Worm (Caenorhabditis elegans) whole organism, L2 larva: ENCODE measurements around the gene C45H4.13.

ENCODE experiments used
- C34F6.9 ChIP-seq: fragments of 150-350 bp; optimal IDR thresholded peaks from 2 replicates; lab custom pipeline; 2014; ENCODE audit warnings: missing biosample characterization, missing genetic modification characterization
- F13H6.1 ChIP-seq: sonication (generic microtip); optimal IDR thresholded peaks from 2 replicates; lab custom pipeline; 2016; ENCODE audit warnings: missing genetic modification characterization, missing compliant biosample characterization
- R02D3.7 ChIP-seq: fragments of 150-350 bp; optimal IDR thresholded peaks from 2 replicates; lab custom pipeline; 2014; ENCODE audit warnings: missing biosample characterization, missing genetic modification characterization
- Y55F3AM.14 ChIP-seq: fragments of 200-800 bp; sonication (Bioruptor generic); optimal IDR thresholded peaks from 2 replicates; lab custom pipeline; 2018; ENCODE audit warnings: mild to moderate bottlenecking, missing genetic modification characterization, missing compliant biosample characterization
- ZK546.5 ChIP-seq: sonication (generic microtip); optimal IDR thresholded peaks from 2 replicates; lab custom pipeline; 2017; ENCODE audit warnings: missing biosample characterization, missing genetic modification characterization
- alr-1 ChIP-seq: fragments of 150-350 bp; optimal IDR thresholded peaks from 2 replicates; lab custom pipeline; 2014; ENCODE audit warnings: missing biosample characterization, missing genetic modification characterization
- aly-2 ChIP-seq: fragments of 150-350 bp; optimal IDR thresholded peaks from 2 replicates; lab custom pipeline; 2014; ENCODE audit warnings: missing biosample characterization, missing genetic modification characterization
- blmp-1 ChIP-seq: sonication (generic microtip); optimal IDR thresholded peaks from 2 replicates; lab custom pipeline; 2017; ENCODE audit warnings: missing genetic modification characterization, mild to moderate bottlenecking, missing compliant biosample characterization, antibody characterized with exemption, moderate library complexity; ENCODE audit not compliant: insufficient read depth
- ceh-16 ChIP-seq: fragments of 150-350 bp; optimal IDR thresholded peaks from 2 replicates; lab custom pipeline; 2014; ENCODE audit warnings: missing biosample characterization, missing genetic modification characterization
- ceh-82 ChIP-seq: fragments of 150-350 bp; optimal IDR thresholded peaks from 2 replicates; lab custom pipeline; 2014; ENCODE audit warnings: missing biosample characterization, missing genetic modification characterization
- crh-2 ChIP-seq: sonication (generic microtip); optimal IDR thresholded peaks from 2 replicates; lab custom pipeline; 2017; ENCODE audit warnings: missing biosample characterization, missing genetic modification characterization
- egl-27 ChIP-seq: sonication (generic microtip); optimal IDR thresholded peaks from 3 replicates; lab custom pipeline; 2017; ENCODE audit warnings: missing biosample characterization, missing genetic modification reagents, missing genetic modification characterization
- elt-1 ChIP-seq: fragments of 150-350 bp; optimal IDR thresholded peaks from 2 replicates; lab custom pipeline; 2014; ENCODE audit warnings: missing biosample characterization, missing genetic modification characterization
- elt-3 ChIP-seq: sonication (generic microtip); optimal IDR thresholded peaks from 2 replicates; lab custom pipeline; 2017; ENCODE audit warnings: missing biosample characterization, missing genetic modification characterization
- fos-1 ChIP-seq: fragments of 150-350 bp; optimal IDR thresholded peaks from 2 replicates; lab custom pipeline; 2014; ENCODE audit warnings: missing biosample characterization, missing genetic modification characterization
- gmeb-1 ChIP-seq: fragments of 150-350 bp; optimal IDR thresholded peaks from 2 replicates; lab custom pipeline; 2014; ENCODE audit warnings: missing biosample characterization, missing genetic modification characterization
- lin-11 ChIP-seq: fragments of 150-350 bp; sonication (generic microtip); optimal IDR thresholded peaks from 2 replicates; lab custom pipeline; 2014; ENCODE audit warnings: missing biosample characterization, missing genetic modification characterization, inconsistent platforms, mixed read lengths
- lin-13 ChIP-seq: fragments of 150-350 bp; optimal IDR thresholded peaks from 2 replicates; lab custom pipeline; 2014; ENCODE audit warnings: missing biosample characterization, missing genetic modification reagents, missing genetic modification characterization
- lin-39 ChIP-seq: fragments of 150-350 bp; optimal IDR thresholded peaks from 2 replicates; lab custom pipeline; 2014; ENCODE audit warnings: missing biosample characterization, missing genetic modification reagents, missing genetic modification characterization
- lsy-2 ChIP-seq, 2 experiments: fragments of 150-350 bp in 1 of 2; sonication (generic microtip) in 1 of 2; optimal IDR thresholded peaks; 2 replicates each; lab custom pipeline; 2014 to 2017; ENCODE audit warnings: missing biosample characterization in 2 of 2, missing genetic modification characterization in 2 of 2
- mab-5 ChIP-seq: fragments of 150-350 bp; optimal IDR thresholded peaks from 2 replicates; lab custom pipeline; 2014; ENCODE audit warnings: missing biosample characterization, missing genetic modification characterization
- mbf-1 ChIP-seq: sonication (generic microtip); optimal IDR thresholded peaks from 2 replicates; lab custom pipeline; 2017; ENCODE audit warnings: missing biosample characterization, missing genetic modification characterization
- mdl-1 ChIP-seq, 2 experiments: fragments of 150-350 bp in 1 of 2; sonication (generic microtip) in 1 of 2; optimal IDR thresholded peaks; 2 replicates each; lab custom pipeline; 2017; ENCODE audit warnings: missing biosample characterization in 2 of 2, missing genetic modification characterization in 2 of 2
- nhr-10 ChIP-seq: sonication (generic microtip); optimal IDR thresholded peaks from 2 replicates; lab custom pipeline; 2017; ENCODE audit warnings: missing biosample characterization, missing genetic modification characterization
- nhr-11 ChIP-seq: fragments of 150-350 bp; optimal IDR thresholded peaks from 2 replicates; lab custom pipeline; 2014; ENCODE audit warnings: missing biosample characterization, missing genetic modification characterization
- nhr-12 ChIP-seq: fragments of 150-350 bp; optimal IDR thresholded peaks from 2 replicates; lab custom pipeline; 2014; ENCODE audit warnings: missing biosample characterization, missing genetic modification characterization
- nhr-21 ChIP-seq: fragments of 150-350 bp; optimal IDR thresholded peaks from 2 replicates; lab custom pipeline; 2014; ENCODE audit warnings: missing biosample characterization, missing genetic modification characterization
- nhr-23 ChIP-seq: fragments of 150-350 bp; optimal IDR thresholded peaks from 2 replicates; lab custom pipeline; 2014; ENCODE audit warnings: missing biosample characterization, missing genetic modification reagents, missing genetic modification characterization
- nhr-237 ChIP-seq: fragments of 150-350 bp; optimal IDR thresholded peaks from 2 replicates; lab custom pipeline; 2014; ENCODE audit warnings: missing biosample characterization, missing genetic modification characterization
- nhr-25 ChIP-seq: fragments of 150-350 bp; sonication (generic microtip); optimal IDR thresholded peaks from 3 replicates; lab custom pipeline; 2014; ENCODE audit warnings: missing biosample characterization, missing genetic modification characterization
- nhr-6 ChIP-seq: fragments of 150-350 bp; optimal IDR thresholded peaks from 2 replicates; lab custom pipeline; 2014; ENCODE audit warnings: missing biosample characterization, missing genetic modification characterization
- nhr-77 ChIP-seq: fragments of 150-350 bp; optimal IDR thresholded peaks from 2 replicates; lab custom pipeline; 2014; ENCODE audit warnings: missing biosample characterization, missing genetic modification characterization
- peb-1 ChIP-seq: fragments of 150-350 bp; optimal IDR thresholded peaks from 2 replicates; lab custom pipeline; 2014; ENCODE audit warnings: missing biosample characterization, missing genetic modification characterization
- sem-4 ChIP-seq: fragments of 150-350 bp; optimal IDR thresholded peaks from 2 replicates; lab custom pipeline; 2014; ENCODE audit warnings: missing biosample characterization, missing genetic modification reagents, missing genetic modification characterization
- sma-3 ChIP-seq: sonication (generic microtip); optimal IDR thresholded peaks from 2 replicates; lab custom pipeline; 2016; ENCODE audit warnings: missing genetic modification reagents, missing genetic modification characterization, missing compliant biosample characterization
- sma-9 ChIP-seq, 2 experiments: fragments of 150-350 bp in 1 of 2; sonication (generic microtip) in 1 of 2; optimal IDR thresholded peaks; 2 replicates each; lab custom pipeline; 2014 to 2016; ENCODE audit warnings: missing genetic modification characterization in 2 of 2, mild to moderate bottlenecking in 1 of 2, missing biosample characterization in 1 of 2, missing compliant biosample characterization in 1 of 2, missing genetic modification reagents in 1 of 2, moderate library complexity in 1 of 2
- snpc-4 ChIP-seq: fragments of 150-350 bp; optimal IDR thresholded peaks from 2 replicates; lab custom pipeline; 2014; ENCODE audit warnings: missing biosample characterization, missing genetic modification characterization
- unc-39 ChIP-seq: fragments of 150-350 bp; optimal IDR thresholded peaks from 2 replicates; lab custom pipeline; 2014; ENCODE audit warnings: missing biosample characterization, missing genetic modification characterization
- unc-55 ChIP-seq: fragments of 150-350 bp; sonication (generic microtip); optimal IDR thresholded peaks from 3 replicates; lab custom pipeline; 2014; ENCODE audit warnings: missing biosample characterization, missing genetic modification reagents, missing genetic modification characterization
- unc-62 ChIP-seq: fragments of 150-350 bp; optimal IDR thresholded peaks from 2 replicates; lab custom pipeline; 2014; ENCODE audit warnings: missing biosample characterization, missing genetic modification reagents, missing genetic modification characterization
- zag-1 ChIP-seq: fragments of 150-350 bp; optimal IDR thresholded peaks from 2 replicates; lab custom pipeline; 2014; ENCODE audit warnings: missing biosample characterization, missing genetic modification characterization
- ztf-1 ChIP-seq: fragments of 200-800 bp; sonication (Bioruptor generic); conservative IDR thresholded peaks from 2 replicates; pipeline ENCODE4 v1.3.6; 2022; ENCODE audit warnings: missing genetic modification characterization, missing compliant biosample characterization
- ztf-11 ChIP-seq: sonication (generic microtip); optimal IDR thresholded peaks from 2 replicates; lab custom pipeline; 2017; ENCODE audit warnings: missing biosample characterization, missing genetic modification characterization
- ztf-4 ChIP-seq: fragments of 150-350 bp; optimal IDR thresholded peaks from 2 replicates; lab custom pipeline; 2014; ENCODE audit warnings: missing biosample characterization, missing genetic modification characterization

C45H4.13 gene

ce11 chrV:2133512-2133911 is 17.3 kb downstream of the C45H4.13 start (continued):
- no peak for TF ChIP-seq elt-3 (tag; lab: Kevin White, UChicago)
- peak; percentile 84 for TF ChIP-seq C34F6.9 (tag; lab: Kevin White, UChicago)

ce11 chrV:2132675-2133074 is 18.1 kb downstream of the C45H4.13 start:
- TF ChIP-seq unc-39 (tag; lab: Kevin White, UChicago) (no peak), peb-1 (no peak), mbf-1 (no peak), ztf-4 (tag; lab: Kevin White, UChicago) (no peak), snpc-4 (no peak), R02D3.7 (tag; lab: Kevin White, UChicago) (no peak), Y55F3AM.14 (GFP tag; lab: Kevin White, UChicago) (no peak), nhr-12 (tag; lab: Kevin White, UChicago) (no peak), gmeb-1 (tag; lab: Kevin White, UChicago) (no peak), nhr-237 (tag; lab: Kevin White, UChicago) (no peak), sma-3 (GFP tag; lab: Kevin White, UChicago) (no peak), aly-2 (tag; lab: Kevin White, UChicago) (no peak), ceh-82 (tag; lab: Kevin White, UChicago) (no peak), alr-1 (no peak), nhr-10 (tag; lab: Kevin White, UChicago) (no peak), sma-9 (GFP tag; optimal IDR thresholded peaks at IDR 0.05; lab: Kevin White, UChicago) (no peak), sma-9 (tag; optimal IDR thresholded peaks at IDR 0.05; lab: Kevin White, UChicago) (no peak), nhr-6 (tag; lab: Kevin White, UChicago) (no peak), F13H6.1 (no peak)

- TF ChIP-seq nhr-10 (tag; lab: Kevin White, UChicago) (no peak), C34F6.9 (tag; lab: Kevin White, UChicago) (peak; percentile 62), sma-3 (GFP tag; lab: Kevin White, UChicago) (peak; percentile 63), unc-39 (tag; lab: Kevin White, UChicago) (no peak), ZK546.5 (tag; lab: Kevin White, UChicago) (no peak), fos-1 (tag; lab: Kevin White, UChicago) (no peak), nhr-77 (tag; lab: Kevin White, UChicago) (no peak), elt-1 (tag; lab: Kevin White, UChicago) (no peak), crh-2 (tag; lab: Kevin White, UChicago) (peak; percentile 60), Y55F3AM.14 (GFP tag; lab: Kevin White, UChicago) (no peak), mdl-1 (tag; optimal IDR thresholded peaks at IDR 0.05; lab: Kevin White, UChicago) (no peak), ztf-4 (tag; lab: Kevin White, UChicago) (no peak), R02D3.7 (tag; lab: Kevin White, UChicago) (no peak), ceh-82 (tag; lab: Kevin White, UChicago) (no peak), lin-39 (tag; lab: Kevin White, UChicago) (no peak), egl-27 (tag; lab: Kevin White, UChicago) (peak; percentile 30), nhr-25 (tag; lab: Kevin White, UChicago) (peak; percentile 19), aly-2 (tag; lab: Kevin White, UChicago) (no peak), peb-1 (no peak), gmeb-1 (tag; lab: Kevin White, UChicago) (peak; percentile 88), sem-4 (tag; lab: Kevin White, UChicago) (peak; percentile 11), nhr-237 (tag; lab: Kevin White, UChicago) (no peak), nhr-21 (peak; percentile 12), lin-13 (GFP tag; lab: Kevin White, UChicago) (peak; percentile 48), lin-11 (tag; lab: Kevin White, UChicago) (no peak), ztf-11 (tag; lab: Kevin White, UChicago) (no peak), mbf-1 (no peak), unc-62 (GFP tag; lab: Kevin White, UChicago) (no peak), nhr-11 (tag; lab: Kevin White, UChicago) (no peak), nhr-6 (tag; lab: Kevin White, UChicago) (peak; percentile 39), ceh-16 (no peak), zag-1 (tag; lab: Kevin White, UChicago) (no peak), mab-5 (tag; lab: Kevin White, UChicago) (no peak), blmp-1 (tag; lab: Kevin White, UChicago) (no peak), alr-1 (no peak), unc-55 (peak; percentile 64), F13H6.1 (peak; percentile 70), elt-3 (tag; lab: Kevin White, UChicago) (no peak), sma-9 (GFP tag; optimal IDR thresholded peaks at IDR 0.05; lab: Kevin White, UChicago) (peak; percentile 87), sma-9 (tag; optimal IDR thresholded peaks at IDR 0.05; lab: Kevin White, UChicago) (no peak), nhr-12 (tag; lab: Kevin White, UChicago) (no peak), ztf-1 (GFP tag; lab: Robert Waterston, UW) (no peak), nhr-23 (tag; lab: Kevin White, UChicago) (no peak), snpc-4 (peak; percentile 23), lsy-2 (tag; optimal IDR thresholded peaks at IDR 0.05; lab: Kevin White, UChicago) (peak; percentile 52 to 81)
- TF ChIP-seq, all 48 proteins: peak for 15
Observed at ce11 chrV:2126996-2127585, 23.7 kb downstream of the C45H4.13 start, which contains the start of gene ldp-1. TSS of gene ldp-1 (plus strand) at chrV:2127535.
